Fruit fly (Drosophila melanogaster): Measurements from ENCODE around the gene CAH9.

The CAH9 gene

DNA sequence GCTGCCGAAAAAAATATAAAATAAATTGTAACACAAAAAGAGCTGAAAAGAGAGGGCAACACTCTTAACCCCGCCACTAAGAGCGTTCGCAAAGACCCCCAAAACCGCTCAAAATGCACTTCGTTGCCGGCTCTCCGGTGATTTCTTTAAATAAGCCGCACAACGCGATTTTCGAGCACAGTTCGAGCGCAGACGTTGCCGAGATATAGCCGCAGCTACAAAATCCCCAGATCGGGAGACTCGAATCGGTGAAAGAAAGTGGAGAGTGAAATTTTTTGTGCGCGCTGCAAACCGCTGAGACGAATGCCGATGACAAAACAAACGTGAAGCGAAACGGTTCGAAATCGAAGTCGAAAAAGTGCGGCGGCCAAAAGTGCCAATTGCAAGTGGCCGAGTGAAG is 30.3 kb downstream of the CAH9 start, which contains the start of gene CG14257:
TSS of gene CG14257 (plus strand) at position 177 of the 400 bp plus-strand sequence.
- TF ChIP-seq Blimp-1 (GFP tag; optimal IDR thresholded peaks at IDR 0.05) = peak; percentile 84
- peak; percentile 10 for TF ChIP-seq Met (GFP tag; optimal IDR thresholded peaks at IDR 0.05)
- TF ChIP-seq Ets96B (tag; optimal IDR thresholded peaks at IDR 0.05) = no peak
- TF ChIP-seq CG3032 (tag; optimal IDR thresholded peaks at IDR 0.05) = no peak
- TF ChIP-seq Lpt (GFP tag; optimal IDR thresholded peaks at IDR 0.05) = no peak
- no peak for TF ChIP-seq ss (GFP tag; optimal IDR thresholded peaks at IDR 0.05)
- no peak for TF ChIP-seq CG9139 (GFP tag; optimal IDR thresholded peaks at IDR 0.05)
- no peak for TF ChIP-seq salr (GFP tag; optimal IDR thresholded peaks at IDR 0.05)
- no peak for TF ChIP-seq Eip78C (GFP tag)
- TF ChIP-seq net (GFP tag; optimal IDR thresholded peaks at IDR 0.05) = no peak
- peak; percentile 29 for TF ChIP-seq Sox102F (GFP tag; optimal IDR thresholded peaks at IDR 0.05)
- TF ChIP-seq CG8119 (GFP tag; IDR thresholded peaks at IDR 0.05) = no peak
- no peak for TF ChIP-seq Eip75B (GFP tag; optimal IDR thresholded peaks at IDR 0.05)
- peak; percentile 4 for TF ChIP-seq CG3919 (GFP tag; optimal IDR thresholded peaks at IDR 0.05)
- no peak for TF ChIP-seq Hr4 (GFP tag; optimal IDR thresholded peaks at IDR 0.05)
- peak; percentile 19 for TF ChIP-seq dsx (GFP tag; optimal IDR thresholded peaks at IDR 0.05; ENCODE audit: poor library complexity, severe bottlenecking)
- TF ChIP-seq fkh (GFP tag; optimal IDR thresholded peaks at IDR 0.05) = no peak
- no peak for TF ChIP-seq CG11902 (GFP tag; optimal IDR thresholded peaks at IDR 0.05)
- TF ChIP-seq CG1621 (tag; optimal IDR thresholded peaks at IDR 0.05) = no peak
- no peak for TF ChIP-seq Smox (GFP tag; optimal IDR thresholded peaks at IDR 0.05)
- no peak for TF ChIP-seq CG6276 (GFP tag; optimal IDR thresholded peaks at IDR 0.05)
- no peak for TF ChIP-seq OdsH (GFP tag; optimal IDR thresholded peaks at IDR 0.05)
- TF ChIP-seq CG10669 (GFP tag; optimal IDR thresholded peaks at IDR 0.05) = no peak
- no peak for TF ChIP-seq Gug (GFP tag; IDR thresholded peaks at IDR 0.05)
- no peak for TF ChIP-seq CG8319 (GFP tag; optimal IDR thresholded peaks at IDR 0.05)
- no peak for TF ChIP-seq CG16779 (tag; optimal IDR thresholded peaks at IDR 0.05)
- no peak for TF ChIP-seq CG8632 (GFP tag; optimal IDR thresholded peaks at IDR 0.05)
- peak; percentile 34; the same call in 1 of the 2 replicates for TF ChIP-seq CG15336 (GFP tag; IDR thresholded peaks at IDR 0.05)
- TF ChIP-seq Hr38 (GFP tag; optimal IDR thresholded peaks at IDR 0.05) = no peak
- no peak for TF ChIP-seq CG31627 (GFP tag; optimal IDR thresholded peaks at IDR 0.05)
- no peak for TF ChIP-seq esn (GFP tag; optimal IDR thresholded peaks at IDR 0.05)
- TF ChIP-seq Eip93F (GFP tag; optimal IDR thresholded peaks at IDR 0.05) = no peak
- no peak for TF ChIP-seq CG6792 (GFP tag; optimal IDR thresholded peaks at IDR 0.05)
- TF ChIP-seq topi (GFP tag; optimal IDR thresholded peaks at IDR 0.05) = no peak
- no peak for TF ChIP-seq CG11294 (GFP tag; IDR thresholded peaks at IDR 0.05)
- TF ChIP-seq vri (GFP tag; optimal IDR thresholded peaks at IDR 0.05) = no peak
- peak; percentile 29; the same call in 1 of the 3 replicates for TF ChIP-seq eg (GFP tag; IDR thresholded peaks at IDR 0.05)
- TF ChIP-seq fd85E (GFP tag; optimal IDR thresholded peaks at IDR 0.05) = no peak
- no peak for TF ChIP-seq Sox15 (GFP tag; optimal IDR thresholded peaks at IDR 0.05)
- TF ChIP-seq Sox14 (GFP tag; optimal IDR thresholded peaks at IDR 0.05) = no peak
- no peak for TF ChIP-seq spab (GFP tag; optimal IDR thresholded peaks at IDR 0.05)

DNA sequence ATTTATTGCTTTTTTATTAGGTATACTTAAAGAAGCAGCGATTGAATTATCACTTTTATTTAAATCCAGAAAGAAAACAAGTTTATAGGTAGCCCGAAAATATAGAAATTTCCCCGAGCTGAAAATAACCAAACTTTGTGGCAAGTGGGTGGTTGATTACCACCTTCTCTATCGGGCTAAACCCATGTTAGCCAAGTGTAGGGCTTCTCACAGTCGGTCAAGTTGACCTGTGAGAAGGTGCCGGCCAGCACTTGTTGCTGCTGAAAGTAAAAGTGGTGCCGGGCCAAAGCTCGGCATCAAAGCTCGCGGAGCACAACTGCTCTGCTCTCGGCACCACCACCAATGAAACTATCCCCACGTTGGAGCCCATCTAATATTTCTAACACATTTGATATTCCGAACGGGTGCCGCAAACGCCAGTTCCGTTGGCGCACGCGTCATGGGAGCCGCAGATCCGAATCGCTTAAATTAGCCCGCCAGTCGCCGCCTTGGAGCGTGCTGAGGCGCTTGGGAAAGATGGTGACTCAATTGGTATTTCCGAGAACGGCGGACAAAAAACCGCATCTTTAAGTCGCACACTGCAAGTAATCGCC is 35.0 kb downstream of the CAH9 start:
- TF ChIP-seq CG32006 (GFP tag; optimal IDR thresholded peaks at IDR 0.05) = peak; percentile 0
- TF ChIP-seq eg (GFP tag; IDR thresholded peaks at IDR 0.05) = 0 out of 3 replicates have a peak, but pooled peaks have one; percentile 17
- TF ChIP-seq Eip78C (GFP tag) = peak; percentile 18
- TF ChIP-seq lz (GFP tag; optimal IDR thresholded peaks at IDR 0.05) = no peak
- peak; percentile 50 for TF ChIP-seq Blimp-1 (GFP tag; optimal IDR thresholded peaks at IDR 0.05)
